Worm (Caenorhabditis elegans): ENCODE data around the gene bkip-1.

ce11 chrII:14052204-14052603 is 48.9 kb upstream of the bkip-1 start, which contains the start of gene daf-5:
- TF ChIP-seq nhr-237 (tag; optimal IDR thresholded peaks at IDR 0.05) (no peak), lsy-2 (tag; optimal IDR thresholded peaks at IDR 0.05) (no peak), ztf-7 (tag; optimal IDR thresholded peaks at IDR 0.05) (no peak), T20F7.1 (GFP tag; optimal IDR thresholded peaks at IDR 0.05) (no peak), ceh-28 (tag; optimal IDR thresholded peaks at IDR 0.05) (no peak), nhr-11 (tag; optimal IDR thresholded peaks at IDR 0.05) (no peak), ztf-11 (tag; optimal IDR thresholded peaks at IDR 0.05) (no peak)

Data from whole organism, L4 larva.